Worm (Caenorhabditis elegans) whole organism, L4/young adult: ENCODE results near the gene clh-4.

ENCODE experiments used
- dao-5 ChIP-seq: sonication (generic microtip); optimal IDR thresholded peaks from 2 replicates; lab custom pipeline; 2016; ENCODE audit warnings: missing genotype, missing genetic modification characterization, moderate library complexity, missing compliant biosample characterization
- him-1 ChIP-seq: sonication (generic microtip); optimal IDR thresholded peaks from 2 replicates; lab custom pipeline; 2016; ENCODE audit warnings: missing genotype, missing genetic modification reagents, missing genetic modification characterization, missing compliant biosample characterization

- TF ChIP-seq him-1 (tag; lab: Kevin White, UChicago), result no peak
- TF ChIP-seq dao-5 (tag; lab: Kevin White, UChicago), result no peak
These were observed 34.5 kb upstream of the clh-4 start, which contains the start of gene ZK470.2 for ce11 chrX:4134855-4135254.
